Worm (Caenorhabditis elegans) whole organism, L3 larva: ENCODE data around the gene sun-1.

Experiments
- R02D3.7 ChIP-seq: fragments of 150-350 bp; optimal IDR thresholded peaks from 2 replicates; lab custom pipeline; 2014; ENCODE audit warnings: missing biosample characterization, missing genetic modification characterization
- aly-2 ChIP-seq: fragments of 150-350 bp; optimal IDR thresholded peaks from 2 replicates; lab custom pipeline; 2014; ENCODE audit warnings: missing biosample characterization, missing genetic modification characterization
- ama-1 ChIP-seq: fragments of 150-350 bp; optimal IDR thresholded peaks from 2 replicates; lab custom pipeline; 2018
- ceh-16 ChIP-seq: sonication (generic microtip); optimal IDR thresholded peaks from 2 replicates; lab custom pipeline; 2017; ENCODE audit warnings: missing biosample characterization, missing genetic modification characterization
- ceh-9 ChIP-seq: sonication (generic microtip); optimal IDR thresholded peaks from 2 replicates; lab custom pipeline; 2018; ENCODE audit warnings: missing biosample characterization, missing genetic modification characterization
- egl-27 ChIP-seq: sonication (generic microtip); optimal IDR thresholded peaks from 4 replicates; lab custom pipeline; 2017; ENCODE audit warnings: missing biosample characterization, missing genetic modification reagents, missing genetic modification characterization
- egl-5 ChIP-seq: fragments of 150-350 bp; optimal IDR thresholded peaks from 2 replicates; lab custom pipeline; 2017; ENCODE audit warnings: missing biosample characterization, missing genetic modification reagents, missing genetic modification characterization, inconsistent platforms
- elt-2 ChIP-seq: sonication (generic microtip); optimal IDR thresholded peaks from 2 replicates; lab custom pipeline; 2016; ENCODE audit warnings: missing genetic modification reagents, mild to moderate bottlenecking, missing genetic modification characterization, missing compliant biosample characterization
- eor-1 ChIP-seq, 2 experiments: fragments of 150-350 bp; optimal IDR thresholded peaks; 2 replicates each; lab custom pipeline; 2014 to 2018; ENCODE audit warnings: missing biosample characterization in 2 of 2, missing genetic modification characterization in 2 of 2
- fkh-10 ChIP-seq: sonication (generic microtip); optimal IDR thresholded peaks from 2 replicates; lab custom pipeline; 2017; ENCODE audit warnings: missing biosample characterization, missing genetic modification reagents, missing genetic modification characterization
- hmg-11 ChIP-seq: sonication (generic microtip); optimal IDR thresholded peaks from 2 replicates; lab custom pipeline; 2016; ENCODE audit warnings: missing genetic modification characterization, missing compliant biosample characterization
- jun-1 ChIP-seq: fragments of 150-350 bp; optimal IDR thresholded peaks from 2 replicates; lab custom pipeline; 2014; ENCODE audit warnings: missing biosample characterization, missing genetic modification reagents, missing genetic modification characterization
- lsy-12 ChIP-seq: sonication (generic microtip); optimal IDR thresholded peaks from 2 replicates; lab custom pipeline; 2016; ENCODE audit warnings: mild to moderate bottlenecking, missing genetic modification characterization, missing compliant biosample characterization
- mdl-1 ChIP-seq: fragments of 150-350 bp; optimal IDR thresholded peaks from 2 replicates; lab custom pipeline; 2014; ENCODE audit warnings: missing biosample characterization, missing genetic modification characterization
- mml-1 ChIP-seq: fragments of 150-350 bp; sonication (generic microtip); optimal IDR thresholded peaks from 3 replicates; lab custom pipeline; 2014; ENCODE audit warnings: missing biosample characterization, missing genetic modification characterization
- nhr-23 ChIP-seq: fragments of 150-350 bp; optimal IDR thresholded peaks from 2 replicates; lab custom pipeline; 2014; ENCODE audit warnings: missing biosample characterization, missing genetic modification reagents, missing genetic modification characterization
- nhr-237 ChIP-seq: fragments of 150-350 bp; optimal IDR thresholded peaks from 2 replicates; lab custom pipeline; 2014; ENCODE audit warnings: missing biosample characterization, missing genetic modification characterization
- nhr-25 ChIP-seq: sonication (generic microtip); optimal IDR thresholded peaks from 2 replicates; lab custom pipeline; 2017; ENCODE audit warnings: missing biosample characterization, missing genetic modification characterization
- nhr-43 ChIP-seq: sonication (generic microtip); optimal IDR thresholded peaks from 2 replicates; lab custom pipeline; 2016; ENCODE audit warnings: mild to moderate bottlenecking, missing genetic modification characterization, missing compliant biosample characterization; ENCODE audit not compliant: poor library complexity, severe bottlenecking
- nhr-67 ChIP-seq: fragments of 150-350 bp; optimal IDR thresholded peaks from 2 replicates; lab custom pipeline; 2014; ENCODE audit warnings: missing biosample characterization, missing genetic modification characterization
- pha-4 ChIP-seq: fragments of 150-350 bp; optimal IDR thresholded peaks from 2 replicates; lab custom pipeline; 2014; ENCODE audit warnings: missing biosample characterization, missing genetic modification reagents, missing genetic modification characterization
- pqm-1 ChIP-seq: fragments of 150-350 bp; optimal IDR thresholded peaks from 2 replicates; lab custom pipeline; 2017; ENCODE audit warnings: missing biosample characterization, missing genetic modification characterization, inconsistent platforms
- skn-1 ChIP-seq: fragments of 150-350 bp; optimal IDR thresholded peaks from 2 replicates; lab custom pipeline; 2014; ENCODE audit warnings: missing biosample characterization, missing genetic modification characterization
- snpc-4 ChIP-seq: fragments of 150-350 bp; optimal IDR thresholded peaks from 2 replicates; lab custom pipeline; 2014; ENCODE audit warnings: missing biosample characterization, missing genetic modification characterization
- tbx-2 ChIP-seq: sonication (generic microtip); optimal IDR thresholded peaks from 2 replicates; lab custom pipeline; 2016; ENCODE audit warnings: mild to moderate bottlenecking, missing genetic modification characterization, missing compliant biosample characterization
- zag-1 ChIP-seq: fragments of 150-350 bp; optimal IDR thresholded peaks from 2 replicates; lab custom pipeline; 2014; ENCODE audit warnings: missing biosample characterization, missing genetic modification characterization
- ztf-11 ChIP-seq: fragments of 150-350 bp; optimal IDR thresholded peaks from 2 replicates; lab custom pipeline; 2014; ENCODE audit warnings: missing biosample characterization, missing genetic modification characterization
- ztf-4 ChIP-seq: fragments of 150-350 bp; optimal IDR thresholded peaks from 2 replicates; lab custom pipeline; 2014; ENCODE audit warnings: missing biosample characterization, missing genetic modification characterization

The sun-1 gene

ce11 chrV:13176814-13177213 lies 16.5 kb downstream of the sun-1 start:
- no peak for TF ChIP-seq lsy-12 (tag; lab: Kevin White, UChicago)
- no peak for TF ChIP-seq ztf-4

DNA sequence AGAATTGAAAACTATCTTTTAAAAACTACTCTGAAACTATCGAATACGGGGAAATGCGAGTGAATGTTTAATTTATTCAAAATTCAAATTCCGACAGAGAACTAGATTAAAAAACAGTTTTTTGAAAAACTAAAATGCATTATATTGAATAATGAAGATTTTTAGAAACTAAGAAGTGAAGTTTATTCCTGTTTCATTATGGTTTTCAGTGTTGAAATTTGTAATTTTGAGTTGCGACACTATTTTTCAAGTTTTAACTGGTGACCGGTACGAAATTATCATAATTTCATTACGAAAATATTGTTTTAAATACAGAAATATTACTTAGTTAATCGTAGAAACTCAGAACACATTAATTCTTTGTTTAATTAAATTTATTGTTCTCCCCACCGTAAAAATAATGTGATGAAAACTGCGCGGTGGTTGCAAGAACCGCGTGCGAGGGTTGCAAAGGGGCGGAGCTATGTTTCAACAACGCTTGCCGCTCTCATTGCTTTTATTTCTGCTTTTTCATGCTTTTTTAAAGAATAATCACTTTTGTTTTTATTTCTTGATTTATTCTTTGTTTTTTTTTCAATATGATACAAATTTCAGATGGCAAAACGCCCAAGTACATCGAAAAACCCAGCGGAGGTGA lies 17.1 kb downstream of the sun-1 start, which contains the start of gene him-17:
Gene him-17, plus strand, starts transcription at position 595 of the 637 bp plus-strand sequence.
- no peak for TF ChIP-seq ama-1 (lab: Kevin White, UChicago)
- no peak for TF ChIP-seq ztf-11
- TF ChIP-seq elt-2 (tag; lab: Kevin White, UChicago), result peak; percentile 34
- peak; percentile 4 for TF ChIP-seq nhr-67 (tag; lab: Kevin White, UChicago)
- TF ChIP-seq aly-2, result peak; percentile 69
- TF ChIP-seq hmg-11 (tag; lab: Kevin White, UChicago), result peak; percentile 82
- TF ChIP-seq pha-4 (tag; lab: Kevin White, UChicago), result peak; percentile 57
- TF ChIP-seq nhr-43, result peak; percentile 69
- TF ChIP-seq nhr-23 (tag; lab: Kevin White, UChicago), result peak; percentile 37
- TF ChIP-seq snpc-4 (tag; lab: Kevin White, UChicago), result peak; percentile 55

DNA sequence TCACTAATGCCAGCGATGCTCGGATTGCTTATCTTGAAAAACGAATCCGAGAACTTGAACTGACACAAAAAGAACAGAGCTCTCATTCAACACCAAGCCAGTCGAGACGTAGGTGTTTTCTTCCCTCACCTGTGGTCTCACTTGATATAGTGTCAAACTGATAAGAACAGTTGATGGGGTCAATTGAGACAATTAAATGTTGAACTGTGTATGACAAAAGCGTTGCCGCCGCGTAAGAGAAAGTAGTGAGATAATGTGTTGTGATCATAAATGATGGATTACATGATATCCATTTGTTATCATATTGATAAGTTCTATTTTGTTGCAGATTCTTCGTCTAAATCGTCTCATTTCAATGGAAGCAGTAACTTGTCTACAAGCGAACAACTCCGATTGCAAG lies 19.6 kb downstream of the sun-1 start:
- TF ChIP-seq ztf-4, result no peak
- peak; percentile 17 for TF ChIP-seq elt-2 (tag; lab: Kevin White, UChicago)
- TF ChIP-seq nhr-43, result peak; percentile 5
- TF ChIP-seq, all 47 proteins: peak for 2

DNA sequence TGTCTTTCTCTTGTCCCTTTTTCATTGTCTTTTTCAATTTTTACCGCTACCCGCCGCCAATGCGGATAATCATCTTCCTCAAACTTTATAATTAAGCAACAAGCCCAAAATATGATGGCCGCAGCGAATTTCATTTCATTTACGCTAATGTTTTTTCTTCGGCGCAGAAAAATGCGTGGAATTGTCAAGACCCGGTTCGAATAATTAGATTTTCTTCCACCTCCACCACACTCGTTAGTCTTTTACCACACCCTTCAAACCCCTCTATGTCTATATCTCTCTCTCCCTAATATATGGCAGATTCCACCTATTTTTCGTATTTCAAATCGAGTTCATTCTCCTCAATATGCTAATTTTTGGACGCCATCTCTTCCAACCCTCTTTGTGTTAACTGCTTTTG lies 22.8 kb downstream of the sun-1 start:
- TF ChIP-seq zag-1 (tag; lab: Kevin White, UChicago) (no peak), eor-1 (tag; optimal IDR thresholded peaks at IDR 0.05; lab: Kevin White, UChicago) (no peak), ceh-9 (tag; lab: Kevin White, UChicago) (no peak), mdl-1 (no peak), tbx-2 (tag; lab: Kevin White, UChicago) (no peak), ztf-11 (no peak)

ce11 chrV:13166582-13166981 lies 26.8 kb downstream of the sun-1 start:
- TF ChIP-seq hmg-11 (tag; lab: Kevin White, UChicago), result peak; percentile 4
- no peak for TF ChIP-seq egl-27

DNA sequence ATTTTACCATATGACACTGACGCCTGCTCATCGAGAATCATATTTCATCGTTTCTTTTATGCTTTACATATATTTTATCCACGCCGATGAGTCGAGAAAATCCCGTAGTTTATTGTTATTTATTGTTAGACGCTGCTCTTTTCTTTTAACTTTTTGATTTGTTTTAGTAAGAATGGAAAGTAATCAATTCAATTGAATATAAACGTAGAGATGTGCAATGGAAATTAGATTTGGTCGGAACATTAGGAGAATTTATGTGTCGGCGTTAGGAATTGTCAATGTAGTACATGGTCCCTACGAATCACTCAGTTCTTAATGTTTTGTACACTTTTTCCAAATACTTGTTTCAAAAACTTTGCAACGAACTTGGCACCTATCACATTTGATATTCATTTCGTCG lies 28.1 kb downstream of the sun-1 start:
- peak; percentile 40 for TF ChIP-seq fkh-10 (GFP tag; lab: Kevin White, UChicago)
- no peak for TF ChIP-seq elt-2 (tag; lab: Kevin White, UChicago)
- no peak for TF ChIP-seq hmg-11 (tag; lab: Kevin White, UChicago)
- TF ChIP-seq, all 47 proteins: peak for 1

DNA sequence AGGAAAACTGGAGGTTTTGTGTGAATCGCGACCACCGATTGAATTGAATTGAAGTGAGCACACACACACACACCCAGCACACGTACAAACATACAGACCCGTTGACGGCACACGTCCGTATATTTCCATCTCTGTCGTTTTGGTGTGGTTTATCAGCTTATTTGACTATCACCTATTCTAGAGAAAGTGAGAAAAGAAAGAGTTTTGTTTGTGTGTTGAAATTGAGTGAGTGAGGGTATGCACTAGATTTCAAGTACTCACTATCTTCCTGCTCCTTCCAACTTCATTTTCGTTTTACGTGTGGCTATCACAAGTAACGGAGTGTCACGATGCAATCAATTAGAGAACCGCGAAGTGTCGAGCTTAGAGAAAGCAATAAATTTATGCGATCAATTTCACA lies 29.5 kb downstream of the sun-1 start:
- TF ChIP-seq nhr-237 (tag; lab: Kevin White, UChicago) (no peak), snpc-4 (tag; lab: Kevin White, UChicago) (peak; percentile 14), pqm-1 (tag; lab: Kevin White, UChicago) (peak; percentile 51), pha-4 (tag; lab: Kevin White, UChicago) (peak; percentile 62), nhr-25 (tag; lab: Kevin White, UChicago) (no peak), ceh-16 (tag; lab: Kevin White, UChicago) (no peak), mml-1 (no peak), elt-2 (tag; lab: Kevin White, UChicago) (peak; percentile 80), skn-1 (tag; lab: Kevin White, UChicago) (no peak)

DNA sequence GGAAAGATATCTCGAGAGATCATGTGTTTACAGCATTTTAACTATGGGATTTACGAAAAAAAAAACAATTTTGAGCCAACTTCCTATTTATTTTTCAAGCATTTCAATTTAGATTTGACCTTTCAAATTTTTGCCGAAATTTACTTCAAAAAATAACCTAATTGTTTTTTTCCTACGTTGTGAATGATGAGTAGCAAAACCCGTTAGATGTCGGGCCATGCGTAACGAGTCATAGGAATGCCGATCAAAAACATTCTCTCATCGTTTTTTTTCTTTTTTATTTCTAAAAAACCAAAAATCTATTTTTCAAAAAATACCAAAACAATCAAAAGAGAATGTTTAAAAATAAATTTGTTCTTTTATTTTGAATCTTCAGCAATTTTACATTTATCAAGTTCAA lies 30.5 kb downstream of the sun-1 start:
- TF ChIP-seq egl-5 (tag; lab: Kevin White, UChicago) (no peak), R02D3.7 (tag; lab: Kevin White, UChicago) (no peak), snpc-4 (tag; lab: Kevin White, UChicago) (peak; percentile 81), skn-1 (tag; lab: Kevin White, UChicago) (no peak), jun-1 (no peak), eor-1 (tag; optimal IDR thresholded peaks at IDR 0.05; lab: Kevin White, UChicago) (no peak)
- TF ChIP-seq, all 47 proteins: peak for 1
